Fruit fly (Drosophila melanogaster): Measurements from ENCODE around the gene CG3407.

CG3407 gene

DNA sequence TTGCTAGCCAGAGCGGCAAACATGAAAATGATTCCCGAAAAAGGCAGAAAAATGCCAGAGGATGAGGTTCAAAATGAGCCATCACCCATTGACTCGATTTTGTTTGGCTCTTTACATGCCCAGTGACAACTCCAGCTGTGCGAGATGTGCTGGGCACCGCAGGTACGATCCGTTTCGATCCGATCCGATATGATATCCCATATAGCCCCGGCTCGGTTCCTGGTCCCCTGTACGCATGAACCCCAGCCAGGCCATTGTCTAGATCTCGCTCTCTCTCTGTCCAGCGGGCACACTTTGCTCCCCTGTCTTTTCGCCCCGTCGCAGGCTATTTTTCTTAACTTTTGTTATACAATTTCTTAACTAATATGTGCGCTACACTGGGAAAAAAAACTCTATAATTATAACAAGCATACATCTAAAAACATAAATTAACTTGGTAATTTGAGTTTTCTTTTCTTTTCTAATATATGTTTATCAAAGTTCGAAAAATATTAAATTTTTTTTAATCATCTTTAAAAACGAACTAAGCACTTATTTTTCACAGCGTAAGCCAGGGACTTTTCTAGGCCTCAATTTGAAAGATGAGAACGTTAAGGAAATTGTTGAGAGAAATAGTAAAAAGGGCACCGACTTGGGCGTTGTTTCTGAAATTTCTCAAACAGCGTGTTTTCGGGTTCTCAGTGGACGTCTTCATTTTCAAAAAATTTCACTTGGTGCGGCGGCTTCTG lies 14.4 kb upstream of the CG3407 start (continued):
- peak; percentile 71 for TF ChIP-seq CG12104 (GFP tag; optimal IDR thresholded peaks at IDR 0.05)
- peak; percentile 74 for TF ChIP-seq CG30403 (GFP tag; optimal IDR thresholded peaks at IDR 0.05)
- TF ChIP-seq slp2 (GFP tag; optimal IDR thresholded peaks at IDR 0.05): peak; percentile 38
- no peak for TF ChIP-seq CG11456 (GFP tag; IDR thresholded peaks at IDR 0.05)
- peak; percentile 53 for TF ChIP-seq Vsx1 (GFP tag; optimal IDR thresholded peaks at IDR 0.05)
- TF ChIP-seq Atf-2 (GFP tag; optimal IDR thresholded peaks at IDR 0.05): peak; percentile 64
- peak; percentile 24 for TF ChIP-seq en (GFP tag; optimal IDR thresholded peaks at IDR 0.05)
- no peak for TF ChIP-seq fd64A (GFP tag; optimal IDR thresholded peaks at IDR 0.05)
- no peak for TF ChIP-seq CG11247 (GFP tag; IDR thresholded peaks at IDR 0.05)
- TF ChIP-seq CG17385 (GFP tag; optimal IDR thresholded peaks at IDR 0.05): peak; percentile 40
- TF ChIP-seq CG30431 (GFP tag; optimal IDR thresholded peaks at IDR 0.05): peak; percentile 65
- TF ChIP-seq CG14441 (GFP tag; IDR thresholded peaks at IDR 0.05): no peak
- no peak for TF ChIP-seq tx (GFP tag; optimal IDR thresholded peaks at IDR 0.05)
- TF ChIP-seq dmrt99B (tag; optimal IDR thresholded peaks at IDR 0.05): peak; percentile 45
- peak; percentile 26 for TF ChIP-seq btn (GFP tag; optimal IDR thresholded peaks at IDR 0.05)
- no peak for TF ChIP-seq Dip2 (GFP tag; IDR thresholded peaks at IDR 0.05)
- no peak for TF ChIP-seq CG2678 (tag; optimal IDR thresholded peaks at IDR 0.05)
- peak; percentile 33 for TF ChIP-seq CG9437 (GFP tag; optimal IDR thresholded peaks at IDR 0.05)

DNA sequence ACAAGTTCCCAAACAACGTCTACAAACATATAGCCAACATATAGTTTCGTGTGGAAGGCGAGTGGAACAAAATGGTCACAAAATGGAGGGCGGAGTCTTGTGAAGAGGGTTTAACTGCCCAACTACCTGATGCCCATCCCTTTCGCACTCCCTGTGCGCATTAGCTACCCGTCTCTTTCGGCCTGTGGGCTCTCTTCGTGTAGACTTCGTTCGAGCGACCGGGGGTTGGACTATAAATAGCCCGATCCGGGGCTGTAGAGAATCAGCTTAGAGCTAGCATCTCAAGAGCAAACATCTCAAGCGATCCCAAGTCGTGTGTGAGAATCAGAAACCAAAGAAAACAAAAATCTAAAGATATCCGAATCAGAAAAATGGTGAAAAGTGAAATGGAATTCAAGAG lies 12.2 kb upstream of the CG3407 start, which contains the start of gene slp1:
slp1 (plus strand) TSS at position 263 of the 400 bp plus-strand sequence.
- TF ChIP-seq oc (tag; optimal IDR thresholded peaks at IDR 0.05): peak; percentile 80
- TF ChIP-seq Nf-YA (GFP tag; IDR thresholded peaks at IDR 0.05): peak; percentile 54
- TF ChIP-seq CoRest (tag; optimal IDR thresholded peaks at IDR 0.05): peak; percentile 26
- peak; percentile 26; the same call in 1 of the 2 replicates for TF ChIP-seq CG42726 (GFP tag; IDR thresholded peaks at IDR 0.05; ENCODE audit: partially characterized antibody)
- TF ChIP-seq amos (GFP tag; IDR thresholded peaks at IDR 0.05; ENCODE audit: partially characterized antibody): no peak
- TF ChIP-seq CG15479 (GFP tag; optimal IDR thresholded peaks at IDR 0.05): peak; percentile 20
- peak; percentile 39 for TF ChIP-seq zen (tag; optimal IDR thresholded peaks at IDR 0.05)
- TF ChIP-seq pros (GFP tag; optimal IDR thresholded peaks at IDR 0.05): peak; percentile 67
- TF ChIP-seq CG1832 (GFP tag; optimal IDR thresholded peaks at IDR 0.05): peak; percentile 94
- no peak for TF ChIP-seq dm (GFP tag; optimal IDR thresholded peaks at IDR 0.05)
- TF ChIP-seq Stat92E (GFP tag; optimal IDR thresholded peaks at IDR 0.05): peak in 1 of 3 experiments; percentile 8
- peak; percentile 98 for TF ChIP-seq Nf-YC (tag; optimal IDR thresholded peaks at IDR 0.05)
- TF ChIP-seq trem (tag; optimal IDR thresholded peaks at IDR 0.05): peak; percentile 6
- TF ChIP-seq Dbx (GFP tag; IDR thresholded peaks at IDR 0.05): no peak
- TF ChIP-seq twi (tag; optimal IDR thresholded peaks at IDR 0.05): peak; percentile 23
- peak; percentile 95 for TF ChIP-seq Deaf1 (tag; optimal IDR thresholded peaks at IDR 0.05)
- TF ChIP-seq Bgb (GFP tag; IDR thresholded peaks at IDR 0.05; ENCODE audit: partially characterized antibody): peak; percentile 34; the same call in 1 of the 2 replicates
- TF ChIP-seq ash1 (GFP tag; optimal IDR thresholded peaks at IDR 0.05): peak; percentile 51
- TF ChIP-seq D19A (tag; optimal IDR thresholded peaks at IDR 0.05): peak; percentile 1
- TF ChIP-seq gcm (GFP tag; optimal IDR thresholded peaks at IDR 0.05): peak; percentile 37
- peak; percentile 6 for TF ChIP-seq chn (GFP tag; optimal IDR thresholded peaks at IDR 0.05)
- TF ChIP-seq nom (GFP tag; optimal IDR thresholded peaks at IDR 0.05): no peak
- TF ChIP-seq CG17829 (tag; optimal IDR thresholded peaks at IDR 0.05): peak; percentile 44
- no peak for TF ChIP-seq HmgZ (tag; optimal IDR thresholded peaks at IDR 0.05)
- TF ChIP-seq CG15696 (tag; optimal IDR thresholded peaks at IDR 0.05): peak; percentile 6
- TF ChIP-seq trh (GFP tag; optimal IDR thresholded peaks at IDR 0.05): no peak
- peak; percentile 98 for TF ChIP-seq Tbp (GFP tag; optimal IDR thresholded peaks at IDR 0.05)
- peak in 1 of 2 experiments; percentile 3 for TF ChIP-seq chif (GFP tag; optimal IDR thresholded peaks at IDR 0.05)
- TF ChIP-seq CG3163 (GFP tag; optimal IDR thresholded peaks at IDR 0.05): no peak
- 0 out of 2 replicates have a peak, but pooled peaks have one; percentile 17 for TF ChIP-seq hbn (GFP tag; IDR thresholded peaks at IDR 0.05; ENCODE audit: partially characterized antibody)
- TF ChIP-seq abd-A (tag; optimal IDR thresholded peaks at IDR 0.05): peak; percentile 74

All from whole organism, embryonic.